Fruit fly (Drosophila melanogaster) whole organism, embryonic: Measurements from ENCODE around the gene Ciz1.

ENCODE experiments used
- Aef1 ChIP-seq: fragments of 200-800 bp; sonication (Bioruptor generic); IDR thresholded peaks from 3 replicates; pipeline ENCODE4 v1.3.6; 2022; ENCODE audit warnings: missing biosample characterization, missing genetic modification characterization
- BEAF-32 ChIP-seq: fragments of 200-800 bp; sonication (Bioruptor generic); optimal IDR thresholded peaks from 3 replicates; lab custom pipeline; 2017; ENCODE audit warnings: missing biosample characterization, missing genetic modification characterization, mild to moderate bottlenecking, moderate library complexity, missing genetic modification reagents
- CG10267 ChIP-seq: fragments of 200-800 bp; sonication (Bioruptor generic); optimal IDR thresholded peaks from 2 replicates; lab custom pipeline; 2018; ENCODE audit warnings: missing biosample characterization, mild to moderate bottlenecking, missing genetic modification characterization, moderate library complexity
- CG10959 ChIP-seq: fragments of 200-800 bp; sonication (Bioruptor generic); IDR thresholded peaks from 2 replicates; pipeline ENCODE4 v1.3.6; 2022; ENCODE audit warnings: missing biosample characterization, missing genetic modification characterization
- CG10979 ChIP-seq: fragments of 200-800 bp; sonication (Bioruptor generic); optimal IDR thresholded peaks from 2 replicates; lab custom pipeline; 2018; ENCODE audit warnings: missing biosample characterization, mild to moderate bottlenecking, missing genetic modification characterization, moderate library complexity
- CG11504 ChIP-seq: fragments of 200-800 bp; sonication (Bioruptor generic); optimal IDR thresholded peaks from 3 replicates; lab custom pipeline; 2019; ENCODE audit warnings: missing biosample characterization, mild to moderate bottlenecking, missing genetic modification characterization, moderate library complexity
- CG12155 ChIP-seq: fragments of 200-800 bp; sonication (Bioruptor generic); optimal IDR thresholded peaks from 3 replicates; lab custom pipeline; 2016; ENCODE audit warnings: missing biosample characterization, missing genetic modification characterization
- CG12744 ChIP-seq: fragments of 200-800 bp; sonication (Bioruptor generic); optimal IDR thresholded peaks from 2 replicates; lab custom pipeline; 2016; ENCODE audit warnings: missing biosample characterization, missing genetic modification characterization
- CG13894 ChIP-seq: fragments of 200-800 bp; sonication (Bioruptor generic); optimal IDR thresholded peaks from 3 replicates; lab custom pipeline; 2018; ENCODE audit warnings: missing biosample characterization, mild to moderate bottlenecking, missing genetic modification characterization, moderate library complexity
- CG17385 ChIP-seq: fragments of 200-800 bp; sonication (Bioruptor generic); optimal IDR thresholded peaks from 3 replicates; lab custom pipeline; 2018; ENCODE audit warnings: missing biosample characterization, mild to moderate bottlenecking, missing genetic modification characterization
- CG2199 ChIP-seq: fragments of 200-800 bp; sonication (Bioruptor generic); IDR thresholded peaks from 3 replicates; pipeline ENCODE4 v1.3.6; 2022; ENCODE audit warnings: missing biosample characterization, missing genetic modification characterization
- CG30431 ChIP-seq: fragments of 200-800 bp; sonication (Bioruptor generic); optimal IDR thresholded peaks from 2 replicates; lab custom pipeline; 2017; ENCODE audit warnings: missing biosample characterization, missing genetic modification characterization
- CG32772 ChIP-seq: fragments of 200-800 bp; sonication (Bioruptor generic); IDR thresholded peaks from 2 replicates; pipeline ENCODE4 v1.3.6; 2022; ENCODE audit warnings: missing biosample characterization, missing genetic modification characterization
- CG4282 ChIP-seq: fragments of 200-800 bp; sonication (Bioruptor generic); optimal IDR thresholded peaks from 2 replicates; lab custom pipeline; 2016; ENCODE audit warnings: missing biosample characterization, missing genetic modification characterization
- CG4404 ChIP-seq: fragments of 200-800 bp; sonication (Bioruptor generic); IDR thresholded peaks from 2 replicates; pipeline ENCODE4 v1.3.6; 2022; ENCODE audit warnings: missing biosample characterization, missing genetic modification characterization
- CG7372 ChIP-seq: fragments of 200-800 bp; sonication (Bioruptor generic); IDR thresholded peaks from 2 replicates; pipeline ENCODE4 v1.3.6; 2022; ENCODE audit warnings: missing biosample characterization, missing genetic modification characterization
- CG9437 ChIP-seq: fragments of 200-800 bp; sonication (Bioruptor generic); optimal IDR thresholded peaks from 2 replicates; lab custom pipeline; 2018; ENCODE audit warnings: missing biosample characterization, mild to moderate bottlenecking, missing genetic modification characterization
- CG9932 ChIP-seq: fragments of 200-800 bp; sonication (Bioruptor generic); IDR thresholded peaks from 2 replicates; pipeline ENCODE4 v1.3.6; 2022; ENCODE audit warnings: missing biosample characterization, missing genetic modification characterization
- CrebB ChIP-seq: fragments of 200-800 bp; sonication (Bioruptor generic); optimal IDR thresholded peaks from 3 replicates; lab custom pipeline; 2018; ENCODE audit warnings: missing biosample characterization, mild to moderate bottlenecking, missing genetic modification characterization
- D19A ChIP-seq: fragments of 200-800 bp; optimal IDR thresholded peaks from 3 replicates; lab custom pipeline; 2019; ENCODE audit warnings: missing biosample characterization, mild to moderate bottlenecking, missing genetic modification characterization, moderate library complexity
- Dref ChIP-seq: fragments of 200-800 bp; sonication (Bioruptor generic); IDR thresholded peaks from 2 replicates; pipeline ENCODE4 v1.3.6; 2022; ENCODE audit warnings: missing biosample characterization, missing genetic modification characterization
- Drgx ChIP-seq: fragments of 200-800 bp; sonication (Bioruptor generic); IDR thresholded peaks from 2 replicates; pipeline ENCODE4 v1.3.6; 2022; ENCODE audit warnings: missing biosample characterization, missing genetic modification characterization
- Fer1 ChIP-seq: fragments of 200-800 bp; sonication (Bioruptor generic); optimal IDR thresholded peaks from 2 replicates; lab custom pipeline; 2017; ENCODE audit warnings: missing biosample characterization, mild to moderate bottlenecking, missing genetic modification characterization
- HHEX ChIP-seq: fragments of 200-800 bp; sonication (Bioruptor generic); optimal IDR thresholded peaks from 3 replicates; lab custom pipeline; 2017; ENCODE audit warnings: missing biosample characterization, mild to moderate bottlenecking, missing genetic modification characterization, missing genetic modification reagents
- Hr39 ChIP-seq: fragments of >200 bp; optimal IDR thresholded peaks from 2 replicates; lab custom pipeline; 2017
- Hr78 ChIP-seq, 2 experiments: fragments of 200-800 bp in 1 of 2; fragments of >200 bp in 1 of 2; sonication (Bioruptor generic) in 1 of 2; optimal IDR thresholded peaks; 2 replicates each; lab custom pipeline; 2017 to 2019; ENCODE audit warnings: missing biosample characterization in 2 of 2, missing genetic modification characterization in 2 of 2, mild to moderate bottlenecking in 1 of 2, moderate library complexity in 1 of 2
- Lpt ChIP-seq: fragments of >200 bp; optimal IDR thresholded peaks from 2 replicates; lab custom pipeline; 2018; ENCODE audit warnings: missing biosample characterization, missing genetic modification characterization
- Oli ChIP-seq: fragments of 200-800 bp; sonication (Bioruptor generic); optimal IDR thresholded peaks from 2 replicates; lab custom pipeline; 2018; ENCODE audit warnings: missing biosample characterization, mild to moderate bottlenecking, missing genetic modification characterization, moderate library complexity
- Tbp ChIP-seq: fragments of >200 bp; optimal IDR thresholded peaks from 2 replicates; lab custom pipeline; 2018; ENCODE audit warnings: missing biosample characterization, missing genetic modification characterization
- YL-1 ChIP-seq: fragments of 200-800 bp; sonication (Bioruptor generic); optimal IDR thresholded peaks from 3 replicates; lab custom pipeline; 2017; ENCODE audit warnings: missing biosample characterization, mild to moderate bottlenecking, missing genetic modification characterization
- ab ChIP-seq: fragments of 200-800 bp; sonication (Bioruptor generic); optimal IDR thresholded peaks from 2 replicates; lab custom pipeline; 2016; ENCODE audit warnings: missing biosample characterization, missing genetic modification characterization
- cad ChIP-seq: fragments of >200 bp; optimal IDR thresholded peaks from 2 replicates; lab custom pipeline; 2017; ENCODE audit warnings: missing biosample characterization, missing genetic modification characterization
- chinmo ChIP-seq: fragments of 200-800 bp; sonication (Bioruptor generic); IDR thresholded peaks from 4 replicates; pipeline ENCODE4 v1.3.6; 2022; ENCODE audit warnings: missing biosample characterization, missing genetic modification characterization; ENCODE audit not compliant: partially characterized antibody
- crol ChIP-seq: fragments of 200-800 bp; sonication (Bioruptor generic); IDR thresholded peaks from 2 replicates; pipeline ENCODE4 v1.3.6; 2022; ENCODE audit warnings: missing biosample characterization, missing genetic modification characterization
- disco-r ChIP-seq: fragments of 200-800 bp; sonication (Bioruptor generic); optimal IDR thresholded peaks from 2 replicates; lab custom pipeline; 2016; ENCODE audit warnings: missing biosample characterization, missing genetic modification characterization
- ewg ChIP-seq: fragments of 200-800 bp; sonication (Bioruptor generic); optimal IDR thresholded peaks from 3 replicates; lab custom pipeline; 2017; ENCODE audit warnings: mild to moderate bottlenecking, missing biosample characterization, missing genetic modification reagents, missing genetic modification characterization
- jigr1 ChIP-seq: fragments of 200-800 bp; sonication (Bioruptor generic); IDR thresholded peaks from 3 replicates; pipeline ENCODE4 v1.3.6; 2022; ENCODE audit warnings: missing biosample characterization, missing genetic modification characterization
- jumu ChIP-seq: fragments of 200-800 bp; sonication (Bioruptor generic); optimal IDR thresholded peaks from 3 replicates; lab custom pipeline; 2016; ENCODE audit warnings: missing biosample characterization, missing genetic modification characterization
- kni ChIP-seq: fragments of 200-800 bp; sonication (Bioruptor generic); optimal IDR thresholded peaks from 3 replicates; lab custom pipeline; 2017; ENCODE audit warnings: mild to moderate bottlenecking, missing biosample characterization, missing genetic modification reagents, missing genetic modification characterization
- mam ChIP-seq: fragments of 200-800 bp; sonication (Bioruptor generic); optimal IDR thresholded peaks from 3 replicates; lab custom pipeline; 2016; ENCODE audit warnings: missing biosample characterization, missing genetic modification characterization
- org-1 ChIP-seq: fragments of 200-800 bp; sonication (Bioruptor generic); optimal IDR thresholded peaks from 2 replicates; lab custom pipeline; 2017; ENCODE audit warnings: missing biosample characterization, missing genetic modification characterization
- p53 ChIP-seq: fragments of 200-800 bp; sonication (Bioruptor generic); optimal IDR thresholded peaks from 2 replicates; lab custom pipeline; 2016; ENCODE audit warnings: missing biosample characterization, missing genetic modification characterization
- pros ChIP-seq: fragments of 200-800 bp; sonication (Bioruptor generic); optimal IDR thresholded peaks from 3 replicates; lab custom pipeline; 2019; ENCODE audit warnings: missing biosample characterization, mild to moderate bottlenecking, missing genetic modification characterization, moderate library complexity
- pum ChIP-seq: fragments of 200-800 bp; sonication (Bioruptor generic); optimal IDR thresholded peaks from 2 replicates; lab custom pipeline; 2016; ENCODE audit warnings: missing biosample characterization, missing genetic modification characterization
- sd ChIP-seq: fragments of 200-800 bp; sonication (Bioruptor generic); optimal IDR thresholded peaks from 3 replicates; lab custom pipeline; 2018; ENCODE audit warnings: missing biosample characterization, mild to moderate bottlenecking, missing genetic modification characterization, moderate library complexity
- slbo ChIP-seq: fragments of 200-800 bp; sonication (Bioruptor generic); IDR thresholded peaks from 2 replicates; pipeline ENCODE4 v1.3.6; 2022; ENCODE audit warnings: missing biosample characterization, missing genetic modification characterization
- tx ChIP-seq: fragments of 200-800 bp; sonication (Bioruptor generic); optimal IDR thresholded peaks from 2 replicates; lab custom pipeline; 2016; ENCODE audit warnings: missing biosample characterization, missing genetic modification characterization
- wdn ChIP-seq: fragments of 200-800 bp; sonication (Bioruptor generic); IDR thresholded peaks from 2 replicates; pipeline ENCODE4 v1.3.6; 2022; ENCODE audit warnings: missing biosample characterization, missing genetic modification characterization

Gene Ciz1

dm6 chr3L:9853895-9854470, 10.5 kb upstream of the Ciz1 start (continued):
- peak; percentile 97 for TF ChIP-seq crol (GFP tag; lab: Robert Waterston, UW)
- peak; percentile 53; the same call in 1 of the 2 replicates for TF ChIP-seq Drgx (GFP tag; lab: Robert Waterston, UW)
- 0 out of 2 replicates have a peak, but pooled peaks have one; percentile 12 for TF ChIP-seq wdn (GFP tag; lab: Robert Waterston, UW)
- peak; percentile 45 for TF ChIP-seq CG11504 (tag; lab: Kevin White, UChicago)
- peak; percentile 23 for TF ChIP-seq CG17385 (GFP tag; lab: Kevin White, UChicago)
- 0 out of 2 replicates have a peak, but pooled peaks have one; percentile 7 for TF ChIP-seq Dref
- peak; percentile 33 for TF ChIP-seq Fer1
- no peak for TF ChIP-seq Tbp (GFP tag; lab: Kevin White, UChicago)
- TF ChIP-seq ab, result no peak
- TF ChIP-seq sd (tag; lab: Kevin White, UChicago), result peak; percentile 72
- TF ChIP-seq slbo (GFP tag; lab: Robert Waterston, UW), result no peak
- peak; percentile 1 for TF ChIP-seq kni (GFP tag; lab: Kevin White, UChicago)

dm6 chr3L:9854583-9855519, 9.6 kb upstream of the Ciz1 start, which contains the start of gene RasGAP1:
RasGAP1 (minus strand) TSS chr3L:9855285.
- TF ChIP-seq CG4282, result no peak
- TF ChIP-seq CG30431 (GFP tag; lab: Kevin White, UChicago), result no peak
- no peak for TF ChIP-seq CG10267 (tag; lab: Kevin White, UChicago)
- TF ChIP-seq CG4404 (GFP tag; lab: Robert Waterston, UW), result no peak
- TF ChIP-seq CG32772, result 0 out of 2 replicates have a peak, but pooled peaks have one; percentile 6
- TF ChIP-seq Oli, result no peak
- no peak for TF ChIP-seq mam (GFP tag; lab: Kevin White, UChicago)
- no peak for TF ChIP-seq jigr1
- TF ChIP-seq Hr39 (lab: Kevin White, UChicago), result no peak
- no peak for TF ChIP-seq Hr78 (GFP tag; optimal IDR thresholded peaks at IDR 0.05; lab: Kevin White, UChicago)
- TF ChIP-seq ewg (GFP tag; lab: Kevin White, UChicago), result peak; percentile 50
- TF ChIP-seq CrebB (tag; lab: Kevin White, UChicago), result no peak
- TF ChIP-seq jumu (GFP tag; lab: Kevin White, UChicago), result peak; percentile 18
- TF ChIP-seq CG10959, result no peak
- no peak for TF ChIP-seq org-1 (GFP tag; lab: Kevin White, UChicago)
- no peak for TF ChIP-seq CG10979
- no peak for TF ChIP-seq pros (GFP tag; lab: Kevin White, UChicago)
- peak; percentile 77 for TF ChIP-seq Aef1 (GFP tag; lab: Robert Waterston, UW)
- TF ChIP-seq chinmo (GFP tag; lab: Robert Waterston, UW), result peak; percentile 94; the same call in 2 of the 4 replicates
- TF ChIP-seq CG13894 (tag; lab: Kevin White, UChicago), result peak; percentile 11
- peak; percentile 2 for TF ChIP-seq CG9437 (GFP tag; lab: Kevin White, UChicago)
- TF ChIP-seq CG12744 (GFP tag; lab: Kevin White, UChicago), result no peak
- no peak for TF ChIP-seq disco-r (GFP tag; lab: Kevin White, UChicago)
- TF ChIP-seq CG9932 (GFP tag; lab: Robert Waterston, UW), result peak; percentile 22; the same call in 1 of the 2 replicates
- 0 out of 3 replicates have a peak, but pooled peaks have one; percentile 33 for TF ChIP-seq CG2199 (GFP tag; lab: Robert Waterston, UW)
- TF ChIP-seq cad (GFP tag; lab: Kevin White, UChicago), result no peak
- TF ChIP-seq Lpt (GFP tag; lab: Kevin White, UChicago), result no peak
- TF ChIP-seq HHEX (GFP tag; lab: Kevin White, UChicago), result peak; percentile 5
- peak; percentile 82 for TF ChIP-seq CG12155 (GFP tag; lab: Kevin White, UChicago)
- TF ChIP-seq D19A (tag; lab: Kevin White, UChicago), result no peak
- no peak for TF ChIP-seq tx (GFP tag; lab: Kevin White, UChicago)
- no peak for TF ChIP-seq YL-1 (GFP tag; lab: Kevin White, UChicago)
- peak; percentile 61 for TF ChIP-seq BEAF-32 (GFP tag; lab: Kevin White, UChicago)
- no peak for TF ChIP-seq CG7372 (GFP tag; lab: Robert Waterston, UW)
- TF ChIP-seq pum (GFP tag; lab: Kevin White, UChicago), result no peak
- TF ChIP-seq p53 (GFP tag; lab: Kevin White, UChicago), result no peak
